Fruit fly (Drosophila melanogaster) whole organism, embryonic: Measurements from ENCODE around the gene CAH4.

Experiments
- Antp ChIP-seq: fragments of 200-800 bp; sonication (Bioruptor generic); optimal IDR thresholded peaks from 3 replicates; lab custom pipeline; 2016; ENCODE audit warnings: missing biosample characterization, missing genetic modification characterization
- Atf3 ChIP-seq: fragments of 200-800 bp; sonication (Bioruptor generic); optimal IDR thresholded peaks from 3 replicates; lab custom pipeline; 2016; ENCODE audit warnings: missing biosample characterization, missing genetic modification characterization
- Bgb ChIP-seq: fragments of 200-800 bp; sonication (Bioruptor generic); IDR thresholded peaks from 2 replicates; pipeline ENCODE4 v1.3.6; 2022; ENCODE audit warnings: missing biosample characterization, missing genetic modification characterization; ENCODE audit not compliant: partially characterized antibody
- CG10209 ChIP-seq: fragments of 200-800 bp; sonication (Bioruptor generic); optimal IDR thresholded peaks from 3 replicates; lab custom pipeline; 2017; ENCODE audit warnings: missing biosample characterization, mild to moderate bottlenecking, missing genetic modification characterization, missing genetic modification reagents
- CG10462 ChIP-seq: fragments of 200-800 bp; sonication (Bioruptor generic); optimal IDR thresholded peaks from 2 replicates; lab custom pipeline; 2016; ENCODE audit warnings: missing biosample characterization, missing genetic modification characterization
- CG11085 ChIP-seq: fragments of 200-800 bp; sonication (Bioruptor generic); IDR thresholded peaks from 2 replicates; pipeline ENCODE4 v1.3.6; 2022; ENCODE audit warnings: missing biosample characterization, missing genetic modification characterization
- CG14050 ChIP-seq: fragments of 200-800 bp; sonication (Bioruptor generic); IDR thresholded peaks from 3 replicates; pipeline ENCODE4 v1.3.6; 2022; ENCODE audit warnings: missing biosample characterization, missing genetic modification characterization
- CG17802 ChIP-seq: fragments of 200-800 bp; sonication (Bioruptor generic); optimal IDR thresholded peaks from 2 replicates; lab custom pipeline; 2018; ENCODE audit warnings: missing biosample characterization, mild to moderate bottlenecking, missing genetic modification characterization, moderate library complexity
- CG1792 ChIP-seq: fragments of 200-800 bp; sonication (Bioruptor generic); optimal IDR thresholded peaks from 2 replicates; lab custom pipeline; 2016; ENCODE audit warnings: missing biosample characterization, missing genetic modification characterization
- CG2120 ChIP-seq: fragments of 200-800 bp; sonication (Bioruptor generic); optimal IDR thresholded peaks from 3 replicates; lab custom pipeline; 2016; ENCODE audit warnings: missing biosample characterization, missing genetic modification characterization
- CG34376 ChIP-seq: fragments of 200-800 bp; sonication (Bioruptor generic); optimal IDR thresholded peaks from 2 replicates; lab custom pipeline; 2018; ENCODE audit warnings: missing biosample characterization, mild to moderate bottlenecking, missing genetic modification characterization
- CG7372 ChIP-seq: fragments of 200-800 bp; sonication (Bioruptor generic); IDR thresholded peaks from 2 replicates; pipeline ENCODE4 v1.3.6; 2022; ENCODE audit warnings: missing biosample characterization, missing genetic modification characterization
- CG7963 ChIP-seq: fragments of 200-800 bp; sonication (Bioruptor generic); IDR thresholded peaks from 3 replicates; pipeline ENCODE4 v1.3.6; 2022; ENCODE audit warnings: missing biosample characterization, missing genetic modification characterization; ENCODE audit not compliant: partially characterized antibody
- CG7987 ChIP-seq: fragments of 200-800 bp; sonication (Bioruptor generic); optimal IDR thresholded peaks from 2 replicates; lab custom pipeline; 2018; ENCODE audit warnings: missing biosample characterization, mild to moderate bottlenecking, missing genetic modification characterization, moderate library complexity
- CG8290 ChIP-seq, 3 experiments: fragments of 200-800 bp; sonication (Bioruptor generic); optimal IDR thresholded peaks; 2 replicates each; lab custom pipeline; 2016 to 2019; ENCODE audit warnings: missing biosample characterization in 3 of 3, missing genetic modification characterization in 3 of 3, mild to moderate bottlenecking in 2 of 3, moderate library complexity in 1 of 3
- CG9215 ChIP-seq: fragments of 200-800 bp; sonication (Bioruptor generic); IDR thresholded peaks from 2 replicates; pipeline ENCODE4 v1.3.6; 2022; ENCODE audit warnings: missing biosample characterization, missing genetic modification characterization
- CG9727 ChIP-seq: fragments of 200-800 bp; sonication (Bioruptor generic); optimal IDR thresholded peaks from 3 replicates; lab custom pipeline; 2017; ENCODE audit warnings: missing biosample characterization, mild to moderate bottlenecking, missing genetic modification characterization
- CG9797 ChIP-seq: fragments of 200-800 bp; sonication (Bioruptor generic); optimal IDR thresholded peaks from 3 replicates; lab custom pipeline; 2018; ENCODE audit warnings: missing biosample characterization, mild to moderate bottlenecking, missing genetic modification characterization
- Dbx ChIP-seq: fragments of 200-800 bp; sonication (Bioruptor generic); IDR thresholded peaks from 3 replicates; pipeline ENCODE4 v1.3.6; 2022; ENCODE audit warnings: missing biosample characterization, missing genetic modification characterization
- Dek ChIP-seq: fragments of 200-800 bp; sonication (Bioruptor generic); optimal IDR thresholded peaks from 3 replicates; lab custom pipeline; 2019; ENCODE audit warnings: missing biosample characterization, mild to moderate bottlenecking, missing genetic modification characterization, moderate library complexity
- Dll ChIP-seq: fragments of 200-800 bp; sonication (Bioruptor generic); IDR thresholded peaks from 4 replicates; pipeline ENCODE4 v1.3.6; 2022; ENCODE audit warnings: missing biosample characterization, missing genetic modification characterization; ENCODE audit not compliant: partially characterized antibody
- ERR ChIP-seq: fragments of 200-800 bp; sonication (Bioruptor generic); optimal IDR thresholded peaks from 2 replicates; lab custom pipeline; 2016; ENCODE audit warnings: missing biosample characterization, missing genetic modification characterization
- Fer2 ChIP-seq: fragments of 200-800 bp; sonication (Bioruptor generic); optimal IDR thresholded peaks from 2 replicates; lab custom pipeline; 2018; ENCODE audit warnings: missing biosample characterization, mild to moderate bottlenecking, missing genetic modification characterization, moderate library complexity
- HLH4C ChIP-seq: fragments of 200-800 bp; sonication (Bioruptor generic); IDR thresholded peaks from 3 replicates; pipeline ENCODE4 v1.3.6; 2022; ENCODE audit warnings: missing biosample characterization, missing genetic modification characterization; ENCODE audit not compliant: partially characterized antibody
- MTF-1 ChIP-seq: fragments of 200-800 bp; sonication (Bioruptor generic); optimal IDR thresholded peaks from 2 replicates; lab custom pipeline; 2018; ENCODE audit warnings: missing biosample characterization, mild to moderate bottlenecking, missing genetic modification characterization, borderline replicate concordance
- Sin3A ChIP-seq: fragments of >200 bp; optimal IDR thresholded peaks from 2 replicates; lab custom pipeline; 2018
- Sox100B ChIP-seq: fragments of 200-800 bp; sonication (Bioruptor generic); optimal IDR thresholded peaks from 3 replicates; lab custom pipeline; 2018; ENCODE audit warnings: missing biosample characterization, mild to moderate bottlenecking, missing genetic modification characterization
- bbx ChIP-seq: fragments of 200-800 bp; sonication (Bioruptor generic); IDR thresholded peaks from 2 replicates; pipeline ENCODE4 v1.3.6; 2022; ENCODE audit warnings: missing biosample characterization, missing genetic modification characterization; ENCODE audit not compliant: partially characterized antibody
- cas ChIP-seq: fragments of 200-800 bp; sonication (Bioruptor generic); IDR thresholded peaks from 2 replicates; pipeline ENCODE4 v1.3.6; 2022; ENCODE audit warnings: missing biosample characterization, missing genetic modification characterization
- cato ChIP-seq: fragments of 200-800 bp; sonication (Bioruptor generic); optimal IDR thresholded peaks from 2 replicates; lab custom pipeline; 2016; ENCODE audit warnings: missing biosample characterization, missing genetic modification characterization, borderline replicate concordance
- caup ChIP-seq: fragments of 200-800 bp; sonication (Bioruptor generic); optimal IDR thresholded peaks from 3 replicates; lab custom pipeline; 2017; ENCODE audit warnings: missing biosample characterization, mild to moderate bottlenecking, missing genetic modification characterization, moderate library complexity; ENCODE audit not compliant: severe bottlenecking
- chinmo ChIP-seq: fragments of 200-800 bp; sonication (Bioruptor generic); IDR thresholded peaks from 4 replicates; pipeline ENCODE4 v1.3.6; 2022; ENCODE audit warnings: missing biosample characterization, missing genetic modification characterization; ENCODE audit not compliant: partially characterized antibody
- crol ChIP-seq: fragments of 200-800 bp; sonication (Bioruptor generic); IDR thresholded peaks from 2 replicates; pipeline ENCODE4 v1.3.6; 2022; ENCODE audit warnings: missing biosample characterization, missing genetic modification characterization
- dysf ChIP-seq: fragments of 200-800 bp; sonication (Bioruptor generic); IDR thresholded peaks from 3 replicates; pipeline ENCODE4 v1.3.6; 2022; ENCODE audit warnings: missing biosample characterization, missing genetic modification characterization
- ems ChIP-seq: fragments of 200-800 bp; sonication (Bioruptor generic); optimal IDR thresholded peaks from 3 replicates; lab custom pipeline; 2016; ENCODE audit warnings: missing biosample characterization, missing genetic modification characterization
- esg ChIP-seq: fragments of 200-800 bp; sonication (Bioruptor generic); conservative IDR thresholded peaks from 2 replicates; pipeline ENCODE4 v1.3.6; 2022; ENCODE audit warnings: missing biosample characterization, missing genetic modification characterization
- fd96Cb ChIP-seq: fragments of 200-800 bp; sonication (Bioruptor generic); optimal IDR thresholded peaks from 2 replicates; lab custom pipeline; 2018; ENCODE audit warnings: missing biosample characterization, mild to moderate bottlenecking, missing genetic modification characterization, moderate library complexity
- fru ChIP-seq: fragments of >200 bp; optimal IDR thresholded peaks from 2 replicates; lab custom pipeline; 2017
- her ChIP-seq: fragments of 200-800 bp; sonication (Bioruptor generic); optimal IDR thresholded peaks from 2 replicates; lab custom pipeline; 2016; ENCODE audit warnings: missing biosample characterization, missing genetic modification characterization
- ind ChIP-seq: fragments of 200-800 bp; sonication (Bioruptor generic); optimal IDR thresholded peaks from 3 replicates; lab custom pipeline; 2016; ENCODE audit warnings: missing biosample characterization, missing genetic modification characterization
- ken ChIP-seq: fragments of 200-800 bp; sonication (Bioruptor generic); IDR thresholded peaks from 3 replicates; pipeline ENCODE4 v1.3.6; 2022; ENCODE audit warnings: missing biosample characterization, missing genetic modification characterization
- lov ChIP-seq, 2 experiments: fragments of 200-800 bp in 1 of 2; fragments of >200 bp in 1 of 2; sonication (Bioruptor generic) in 1 of 2; IDR thresholded peaks in 1 of 2; optimal IDR thresholded peaks in 1 of 2; 2 replicates in 1 of 2; 3 replicates in 1 of 2; pipeline versions ENCODE4 v1.3.6 to Lab custom; 2017 to 2022; ENCODE audit warnings: missing biosample characterization in 1 of 2, missing genetic modification characterization in 1 of 2
- org-1 ChIP-seq: fragments of 200-800 bp; sonication (Bioruptor generic); optimal IDR thresholded peaks from 2 replicates; lab custom pipeline; 2017; ENCODE audit warnings: missing biosample characterization, missing genetic modification characterization
- ro ChIP-seq: fragments of 200-800 bp; sonication (Bioruptor generic); IDR thresholded peaks from 2 replicates; pipeline ENCODE4 v1.3.6; 2022; ENCODE audit warnings: missing biosample characterization, missing genetic modification characterization
- row ChIP-seq: fragments of 200-800 bp; sonication (Bioruptor generic); IDR thresholded peaks from 3 replicates; pipeline ENCODE4 v1.3.6; 2022; ENCODE audit warnings: missing biosample characterization, missing genetic modification characterization
- sc ChIP-seq, 3 experiments: fragments of >200 bp in 2 of 3; fragments of 200-800 bp in 1 of 3; sonication (Bioruptor generic) in 1 of 3; optimal IDR thresholded peaks; 2 replicates in 2 of 3; 3 replicates in 1 of 3; lab custom pipeline; 2017; ENCODE audit warnings: mild to moderate bottlenecking in 1 of 3, missing biosample characterization in 1 of 3, missing genetic modification characterization in 1 of 3, missing genetic modification reagents in 1 of 3
- sim ChIP-seq: fragments of 200-800 bp; sonication (Bioruptor generic); IDR thresholded peaks from 2 replicates; pipeline ENCODE4 v1.3.6; 2022; ENCODE audit warnings: missing biosample characterization, missing genetic modification characterization

Gene CAH4

DNA sequence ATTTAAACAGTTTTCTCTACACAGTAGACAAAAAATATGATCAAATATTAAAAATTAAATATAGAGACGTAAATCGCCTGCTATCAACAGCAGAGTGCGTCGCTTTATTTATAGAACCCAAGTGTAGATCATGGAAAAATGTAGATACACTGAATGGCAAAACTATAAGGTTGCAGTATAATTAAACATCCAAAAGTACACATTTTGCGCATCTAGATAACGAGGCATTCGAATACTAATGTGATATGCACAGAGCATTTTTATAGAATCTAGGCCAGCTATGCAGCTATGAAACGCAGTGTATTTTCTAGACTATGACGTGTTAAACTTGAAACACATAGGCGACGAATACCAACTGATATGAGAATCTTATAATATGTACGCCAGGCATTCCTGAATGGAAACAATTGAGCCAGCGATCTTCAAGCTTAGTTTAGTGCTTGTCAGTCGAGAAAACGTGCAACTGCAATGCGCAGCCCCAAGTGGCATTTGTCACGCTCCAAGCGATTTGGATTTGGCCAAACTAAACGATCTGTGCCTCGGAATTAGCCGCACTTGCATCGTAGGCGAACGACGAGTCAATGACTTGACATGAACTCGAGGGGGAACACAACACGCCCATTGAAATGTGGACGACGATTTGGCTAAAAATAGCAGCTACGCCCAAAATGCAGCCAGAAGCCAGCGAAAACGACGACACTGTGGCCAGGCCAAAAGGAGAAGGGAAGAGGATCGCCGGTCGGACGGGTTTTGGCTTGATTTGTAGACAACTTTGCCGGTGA lies 46.3 kb downstream of the CAH4 start (continued):
- TF ChIP-seq CG17802 (tag; lab: Kevin White, UChicago) (peak; percentile 67), cato (GFP tag; lab: Kevin White, UChicago) (peak; percentile 65), chinmo (GFP tag; lab: Robert Waterston, UW) (no peak), sc (optimal IDR thresholded peaks at IDR 0.05; lab: Kevin White, UChicago) (no peak), sc (GFP tag; optimal IDR thresholded peaks at IDR 0.05; lab: Kevin White, UChicago) (peak; percentile 69), org-1 (peak; percentile 85), fd96Cb (peak; percentile 88), cas (peak; percentile 62), caup (GFP tag; lab: Kevin White, UChicago) (peak; percentile 90), ro (GFP tag; lab: Robert Waterston, UW) (peak; percentile 50; the same call in 1 of the 2 replicates), Dll (no peak), CG2120 (peak; percentile 95), dysf (GFP tag; lab: Robert Waterston, UW) (peak; percentile 93), ken (GFP tag; lab: Robert Waterston, UW) (peak; percentile 89), CG34376 (GFP tag; lab: Kevin White, UChicago) (peak; percentile 74), lov (optimal IDR thresholded peaks at IDR 0.05; lab: Kevin White, UChicago) (no peak), lov (GFP tag; IDR thresholded peaks at IDR 0.05; lab: Robert Waterston, UW) (peak; percentile 73; the same call in 2 of the 3 replicates), sim (GFP tag; lab: Robert Waterston, UW) (0 out of 2 replicates have a peak, but pooled peaks have one; percentile 12), fru (no peak), esg (GFP tag; lab: Robert Waterston, UW) (peak; percentile 88), crol (GFP tag; lab: Robert Waterston, UW) (0 out of 2 replicates have a peak, but pooled peaks have one; percentile 21), Dbx (GFP tag; lab: Robert Waterston, UW) (peak; percentile 90), row (GFP tag; lab: Robert Waterston, UW) (peak; percentile 93), CG7987 (GFP tag; lab: Kevin White, UChicago) (peak; percentile 82), Antp (GFP tag; lab: Kevin White, UChicago) (peak; percentile 79), CG9727 (GFP tag; lab: Kevin White, UChicago) (peak; percentile 71), CG1792 (GFP tag; lab: Kevin White, UChicago) (peak; percentile 81), CG11085 (GFP tag; lab: Robert Waterston, UW) (peak; percentile 63; the same call in 1 of the 2 replicates), ERR (GFP tag; lab: Kevin White, UChicago) (peak; percentile 86), Sin3A (lab: Kevin White, UChicago) (no peak), CG14050 (GFP tag; lab: Robert Waterston, UW) (peak; percentile 74), her (GFP tag; lab: Kevin White, UChicago) (peak; percentile 79), Dek (tag; lab: Kevin White, UChicago) (peak; percentile 87), MTF-1 (GFP tag; lab: Kevin White, UChicago) (peak; percentile 78), Fer2 (tag; lab: Kevin White, UChicago) (peak; percentile 83), ind (GFP tag; lab: Kevin White, UChicago) (peak; percentile 89), bbx (GFP tag; lab: Robert Waterston, UW) (no peak), CG10462 (GFP tag; lab: Kevin White, UChicago) (peak; percentile 69), CG9215 (GFP tag; lab: Robert Waterston, UW) (peak; percentile 78), CG9797 (GFP tag; lab: Kevin White, UChicago) (no peak), CG10209 (GFP tag; lab: Kevin White, UChicago) (peak; percentile 86), CG7963 (no peak), Sox100B (GFP tag; lab: Kevin White, UChicago) (peak; percentile 81), Atf3 (GFP tag; lab: Kevin White, UChicago) (peak; percentile 76), CG7372 (GFP tag; lab: Robert Waterston, UW) (peak; percentile 86), CG8290 (GFP tag; optimal IDR thresholded peaks at IDR 0.05; lab: Kevin White, UChicago) (peak; percentile 8), CG8290 (tag; optimal IDR thresholded peaks at IDR 0.05; lab: Kevin White, UChicago) (peak in 1 of 2 experiments; percentile 98), ems (GFP tag; lab: Kevin White, UChicago) (peak; percentile 93), HLH4C (GFP tag; lab: Robert Waterston, UW) (no peak), Bgb (GFP tag; lab: Robert Waterston, UW) (no peak)
